Fruit fly (Drosophila melanogaster) whole organism, embryonic: ENCODE data around the gene Pdxk.

Experiments used
- Atf-2 ChIP-seq: fragments of 200-800 bp; sonication (Bioruptor generic); optimal IDR thresholded peaks from 2 replicates; lab custom pipeline; 2016; ENCODE audit warnings: missing biosample characterization, missing genetic modification characterization
- CG10462 ChIP-seq: fragments of 200-800 bp; sonication (Bioruptor generic); optimal IDR thresholded peaks from 2 replicates; lab custom pipeline; 2016; ENCODE audit warnings: missing biosample characterization, missing genetic modification characterization
- CG10565 ChIP-seq: fragments of 200-800 bp; sonication (Bioruptor generic); optimal IDR thresholded peaks from 3 replicates; lab custom pipeline; 2016; ENCODE audit warnings: missing biosample characterization, mild to moderate bottlenecking, missing genetic modification characterization
- CG11560 ChIP-seq: fragments of 200-800 bp; sonication (Bioruptor generic); IDR thresholded peaks from 3 replicates; pipeline ENCODE4 v1.3.6; 2022; ENCODE audit warnings: missing biosample characterization, missing genetic modification characterization
- CG12219 ChIP-seq: fragments of 200-800 bp; sonication (Bioruptor generic); optimal IDR thresholded peaks from 3 replicates; lab custom pipeline; 2018; ENCODE audit warnings: missing biosample characterization, mild to moderate bottlenecking, missing genetic modification characterization
- CG13296 ChIP-seq: fragments of 200-800 bp; sonication (Bioruptor generic); optimal IDR thresholded peaks from 3 replicates; lab custom pipeline; 2018; ENCODE audit warnings: missing biosample characterization, mild to moderate bottlenecking, missing genetic modification characterization
- CG17328 ChIP-seq: fragments of 200-800 bp; sonication (Bioruptor generic); IDR thresholded peaks from 2 replicates; pipeline ENCODE4 v1.3.6; 2022; ENCODE audit warnings: missing biosample characterization, missing genetic modification characterization
- CG18262 ChIP-seq: fragments of 200-800 bp; optimal IDR thresholded peaks from 3 replicates; lab custom pipeline; 2019; ENCODE audit warnings: missing biosample characterization, mild to moderate bottlenecking, missing genetic modification characterization, moderate library complexity
- CG18476 ChIP-seq: fragments of 200-800 bp; sonication (Bioruptor generic); optimal IDR thresholded peaks from 2 replicates; lab custom pipeline; 2016; ENCODE audit warnings: missing biosample characterization, mild to moderate bottlenecking, missing genetic modification characterization
- CG18599 ChIP-seq: fragments of 200-800 bp; sonication (Bioruptor generic); optimal IDR thresholded peaks from 3 replicates; lab custom pipeline; 2017; ENCODE audit warnings: missing biosample characterization, missing genetic modification characterization, mild to moderate bottlenecking, moderate library complexity, missing genetic modification reagents
- CG2120 ChIP-seq: fragments of 200-800 bp; sonication (Bioruptor generic); optimal IDR thresholded peaks from 3 replicates; lab custom pipeline; 2016; ENCODE audit warnings: missing biosample characterization, missing genetic modification characterization
- CG30431 ChIP-seq: fragments of 200-800 bp; sonication (Bioruptor generic); optimal IDR thresholded peaks from 2 replicates; lab custom pipeline; 2017; ENCODE audit warnings: missing biosample characterization, missing genetic modification characterization
- CG31365 ChIP-seq: fragments of 200-800 bp; sonication (Bioruptor generic); optimal IDR thresholded peaks from 2 replicates; lab custom pipeline; 2018; ENCODE audit warnings: missing biosample characterization, mild to moderate bottlenecking, missing genetic modification characterization
- CG32767 ChIP-seq: fragments of 200-800 bp; sonication (Bioruptor generic); IDR thresholded peaks from 2 replicates; pipeline ENCODE4 v1.3.6; 2022; ENCODE audit warnings: missing biosample characterization, missing genetic modification characterization
- CG32772 ChIP-seq: fragments of 200-800 bp; sonication (Bioruptor generic); IDR thresholded peaks from 2 replicates; pipeline ENCODE4 v1.3.6; 2022; ENCODE audit warnings: missing biosample characterization, missing genetic modification characterization
- CG5180 ChIP-seq: fragments of 200-800 bp; sonication (Bioruptor generic); optimal IDR thresholded peaks from 3 replicates; lab custom pipeline; 2017; ENCODE audit warnings: missing biosample characterization, missing genetic modification characterization, mild to moderate bottlenecking, moderate library complexity, missing genetic modification reagents
- CG6254 ChIP-seq: fragments of 200-800 bp; sonication (Bioruptor generic); optimal IDR thresholded peaks from 3 replicates; lab custom pipeline; 2017; ENCODE audit warnings: mild to moderate bottlenecking, missing biosample characterization, missing genetic modification reagents, missing genetic modification characterization
- CG6854 ChIP-seq: fragments of 200-800 bp; sonication (Bioruptor generic); optimal IDR thresholded peaks from 3 replicates; lab custom pipeline; 2017; ENCODE audit warnings: missing biosample characterization, mild to moderate bottlenecking, missing genetic modification characterization
- CG7963 ChIP-seq: fragments of 200-800 bp; sonication (Bioruptor generic); IDR thresholded peaks from 3 replicates; pipeline ENCODE4 v1.3.6; 2022; ENCODE audit warnings: missing biosample characterization, missing genetic modification characterization; ENCODE audit not compliant: partially characterized antibody
- CG8388 ChIP-seq: fragments of 200-800 bp; sonication (Bioruptor generic); optimal IDR thresholded peaks from 2 replicates; lab custom pipeline; 2019; ENCODE audit warnings: missing biosample characterization, mild to moderate bottlenecking, missing genetic modification characterization, moderate library complexity
- CG8478 ChIP-seq: fragments of >200 bp; optimal IDR thresholded peaks from 2 replicates; lab custom pipeline; 2018
- CG9817 ChIP-seq: fragments of 200-800 bp; sonication (Bioruptor generic); optimal IDR thresholded peaks from 2 replicates; lab custom pipeline; 2018; ENCODE audit warnings: missing biosample characterization, mild to moderate bottlenecking, missing genetic modification characterization, moderate library complexity
- CkIIα-i1 ChIP-seq: fragments of 200-800 bp; sonication (Bioruptor generic); IDR thresholded peaks from 2 replicates; pipeline ENCODE4 v1.3.6; 2022; ENCODE audit warnings: missing biosample characterization, missing genetic modification characterization
- Dek ChIP-seq: fragments of 200-800 bp; sonication (Bioruptor generic); optimal IDR thresholded peaks from 3 replicates; lab custom pipeline; 2019; ENCODE audit warnings: missing biosample characterization, mild to moderate bottlenecking, missing genetic modification characterization, moderate library complexity
- Dll ChIP-seq: fragments of 200-800 bp; sonication (Bioruptor generic); IDR thresholded peaks from 4 replicates; pipeline ENCODE4 v1.3.6; 2022; ENCODE audit warnings: missing biosample characterization, missing genetic modification characterization; ENCODE audit not compliant: partially characterized antibody
- Ets65A ChIP-seq: fragments of 200-800 bp; sonication (Bioruptor generic); peaks from one replicate; lab custom pipeline; 2016; ENCODE audit warnings: missing biosample characterization, missing genetic modification characterization
- Gug ChIP-seq: fragments of 200-800 bp; sonication (Bioruptor generic); IDR thresholded peaks from 4 replicates; pipeline ENCODE4 v1.3.6; 2022; ENCODE audit warnings: missing biosample characterization, missing genetic modification characterization
- HLH3B ChIP-seq: fragments of 200-800 bp; sonication (Bioruptor generic); IDR thresholded peaks from 2 replicates; pipeline ENCODE4 v1.3.6; 2022; ENCODE audit warnings: missing biosample characterization, missing genetic modification characterization
- Hr78 ChIP-seq, 2 experiments: fragments of 200-800 bp in 1 of 2; fragments of >200 bp in 1 of 2; sonication (Bioruptor generic) in 1 of 2; optimal IDR thresholded peaks; 2 replicates each; lab custom pipeline; 2017 to 2019; ENCODE audit warnings: missing biosample characterization in 2 of 2, missing genetic modification characterization in 2 of 2, mild to moderate bottlenecking in 1 of 2, moderate library complexity in 1 of 2
- Lpt ChIP-seq: fragments of >200 bp; optimal IDR thresholded peaks from 2 replicates; lab custom pipeline; 2018; ENCODE audit warnings: missing biosample characterization, missing genetic modification characterization
- NFAT ChIP-seq: fragments of 200-800 bp; sonication (Bioruptor generic); IDR thresholded peaks from 2 replicates; pipeline ENCODE4 v1.3.6; 2022; ENCODE audit warnings: missing biosample characterization, missing genetic modification characterization
- NK7.1 ChIP-seq: fragments of 200-800 bp; sonication (Bioruptor generic); optimal IDR thresholded peaks from 3 replicates; lab custom pipeline; 2016; ENCODE audit warnings: missing biosample characterization, missing genetic modification characterization
- Rx ChIP-seq: fragments of 200-800 bp; sonication (Bioruptor generic); IDR thresholded peaks from 2 replicates; pipeline ENCODE4 v1.3.6; 2022; ENCODE audit warnings: missing biosample characterization, missing genetic modification characterization
- al ChIP-seq: fragments of 200-800 bp; sonication (Bioruptor generic); IDR thresholded peaks from 2 replicates; pipeline ENCODE4 v1.3.6; 2022; ENCODE audit warnings: missing biosample characterization, missing genetic modification characterization
- amos ChIP-seq: fragments of 200-800 bp; sonication (Bioruptor generic); IDR thresholded peaks from 2 replicates; pipeline ENCODE4 v1.3.6; 2022; ENCODE audit warnings: missing biosample characterization, missing genetic modification characterization; ENCODE audit not compliant: partially characterized antibody
- cas ChIP-seq: fragments of 200-800 bp; sonication (Bioruptor generic); IDR thresholded peaks from 2 replicates; pipeline ENCODE4 v1.3.6; 2022; ENCODE audit warnings: missing biosample characterization, missing genetic modification characterization
- cato ChIP-seq: fragments of 200-800 bp; sonication (Bioruptor generic); optimal IDR thresholded peaks from 2 replicates; lab custom pipeline; 2016; ENCODE audit warnings: missing biosample characterization, missing genetic modification characterization, borderline replicate concordance
- dan ChIP-seq: fragments of 200-800 bp; sonication (Bioruptor generic); IDR thresholded peaks from 2 replicates; pipeline ENCODE4 v1.3.6; 2022; ENCODE audit warnings: missing biosample characterization, missing genetic modification characterization
- emc ChIP-seq: fragments of 200-800 bp; sonication (Bioruptor generic); optimal IDR thresholded peaks from 2 replicates; lab custom pipeline; 2016; ENCODE audit warnings: missing biosample characterization, missing genetic modification characterization
- en ChIP-seq: fragments of 200-800 bp; sonication (Bioruptor generic); optimal IDR thresholded peaks from 2 replicates; lab custom pipeline; 2016; ENCODE audit warnings: missing biosample characterization, missing genetic modification characterization
- gro ChIP-seq: fragments of 200-800 bp; sonication (Bioruptor generic); optimal IDR thresholded peaks from 2 replicates; lab custom pipeline; 2016; ENCODE audit warnings: missing biosample characterization, missing genetic modification characterization
- gt ChIP-seq: fragments of 200-800 bp; sonication (Bioruptor generic); IDR thresholded peaks from 2 replicates; pipeline ENCODE4 v1.3.6; 2022; ENCODE audit warnings: missing biosample characterization, missing genetic modification characterization
- jing ChIP-seq: fragments of 200-800 bp; sonication (Bioruptor generic); optimal IDR thresholded peaks from 2 replicates; lab custom pipeline; 2018; ENCODE audit warnings: missing biosample characterization, mild to moderate bottlenecking, missing genetic modification characterization
- luna ChIP-seq: fragments of 200-800 bp; sonication (Bioruptor generic); optimal IDR thresholded peaks from 2 replicates; lab custom pipeline; 2016; ENCODE audit warnings: missing biosample characterization, missing genetic modification characterization
- onecut ChIP-seq: fragments of 200-800 bp; sonication (Bioruptor generic); IDR thresholded peaks from 2 replicates; pipeline ENCODE4 v1.3.6; 2022; ENCODE audit warnings: missing biosample characterization, missing genetic modification characterization
- pan ChIP-seq, 4 experiments: fragments of >200 bp in 3 of 4; fragments of 200-800 bp in 1 of 4; sonication (Bioruptor generic) in 1 of 4; optimal IDR thresholded peaks in 3 of 4; IDR thresholded peaks in 1 of 4; 2 replicates each; pipeline versions ENCODE4 v1.3.6 to Lab custom; 2017 to 2022; ENCODE audit warnings: missing biosample characterization in 2 of 4, missing genetic modification characterization in 2 of 4, mixed read lengths in 1 of 4
- prd ChIP-seq, 3 experiments: fragments of >200 bp in 2 of 3; fragments of 200-800 bp in 1 of 3; sonication (Bioruptor generic) in 1 of 3; optimal IDR thresholded peaks in 2 of 3; IDR thresholded peaks in 1 of 3; 2 replicates in 2 of 3; 3 replicates in 1 of 3; pipeline versions ENCODE4 v1.3.6 to Lab custom; 2017 to 2022; ENCODE audit warnings: missing biosample characterization in 1 of 3, missing genetic modification characterization in 1 of 3
- stwl ChIP-seq: fragments of 200-800 bp; sonication (Bioruptor generic); optimal IDR thresholded peaks from 3 replicates; lab custom pipeline; 2018; ENCODE audit warnings: missing biosample characterization, mild to moderate bottlenecking, missing genetic modification characterization, moderate library complexity
- tgo ChIP-seq: fragments of 200-800 bp; sonication (Bioruptor generic); IDR thresholded peaks from 3 replicates; pipeline ENCODE4 v1.3.6; 2022; ENCODE audit warnings: missing biosample characterization, missing genetic modification characterization
- zen2 ChIP-seq: fragments of 200-800 bp; sonication (Bioruptor generic); IDR thresholded peaks from 3 replicates; pipeline ENCODE4 v1.3.6; 2022; ENCODE audit warnings: missing biosample characterization, missing genetic modification characterization; ENCODE audit not compliant: partially characterized antibody

Gene Pdxk

dm6 chr3L:9333745-9334382, 26.3 kb upstream of the Pdxk start, which contains the start of gene PGRP-LA (continued):
- no peak for TF ChIP-seq Ets65A (GFP tag; lab: Kevin White, UChicago)
- TF ChIP-seq Dek (tag; lab: Kevin White, UChicago) = no peak
- no peak; the same call in 1 of the 2 replicates for TF ChIP-seq CG17328 (GFP tag; lab: Robert Waterston, UW)
- TF ChIP-seq cas (GFP tag; lab: Robert Waterston, UW) = no peak
- TF ChIP-seq CG10565 = no peak
- TF ChIP-seq cato (GFP tag; lab: Kevin White, UChicago) = no peak
- no peak for TF ChIP-seq CG32772 (GFP tag; lab: Robert Waterston, UW)
- TF ChIP-seq CG32767 (GFP tag; lab: Robert Waterston, UW) = no peak
- peak; percentile 64; the same call in 1 of the 2 replicates for TF ChIP-seq NFAT (GFP tag; lab: Robert Waterston, UW)
- no peak for TF ChIP-seq gt (GFP tag; lab: Robert Waterston, UW)
- TF ChIP-seq zen2 = no peak
- TF ChIP-seq NK7.1 (GFP tag; lab: Kevin White, UChicago) = no peak
- no peak for TF ChIP-seq jing
- no peak for TF ChIP-seq CG6254 (GFP tag; lab: Kevin White, UChicago)
- no peak for TF ChIP-seq CG6854 (GFP tag; lab: Kevin White, UChicago)
- TF ChIP-seq CG18262 (tag; lab: Kevin White, UChicago) = no peak
- no peak for TF ChIP-seq Dll (GFP tag; lab: Robert Waterston, UW)
- no peak for TF ChIP-seq CG10462 (GFP tag; lab: Kevin White, UChicago)
- TF ChIP-seq CG2120 (GFP tag; lab: Kevin White, UChicago) = peak; percentile 28
- TF ChIP-seq CG9817 = peak; percentile 22
- TF ChIP-seq CkIIα-i1 (GFP tag; lab: Robert Waterston, UW) = no peak
- no peak for TF ChIP-seq gro (GFP tag; lab: Kevin White, UChicago)
- no peak for TF ChIP-seq emc (GFP tag; lab: Kevin White, UChicago)
- TF ChIP-seq luna = no peak
- no peak for TF ChIP-seq pan (optimal IDR thresholded peaks at IDR 0.05; lab: Kevin White, UChicago)
- TF ChIP-seq pan (GFP tag; optimal IDR thresholded peaks at IDR 0.05 in 1 of 2, IDR thresholded peaks at IDR 0.05 in 1 of 2) = peak in 1 of 2 experiments; percentile 52
- no peak for TF ChIP-seq al (GFP tag; lab: Robert Waterston, UW)
- TF ChIP-seq CG8478 = no peak
- TF ChIP-seq Lpt = no peak
- no peak for TF ChIP-seq CG8388 (GFP tag; lab: Kevin White, UChicago)
- TF ChIP-seq CG12219 (GFP tag; lab: Kevin White, UChicago) = no peak
- TF ChIP-seq Hr78 (GFP tag; optimal IDR thresholded peaks at IDR 0.05; lab: Kevin White, UChicago) = no peak
- TF ChIP-seq CG5180 (GFP tag; lab: Kevin White, UChicago) = no peak
- peak; percentile 52 for TF ChIP-seq onecut (GFP tag; lab: Robert Waterston, UW)
- no peak for TF ChIP-seq dan (GFP tag; lab: Robert Waterston, UW)
- TF ChIP-seq HLH3B = no peak
- TF ChIP-seq CG11560 (tag; lab: Robert Waterston, UW) = no peak
- peak; percentile 40; the same call in 1 of the 3 replicates for TF ChIP-seq tgo
- no peak for TF ChIP-seq prd (optimal IDR thresholded peaks at IDR 0.05; lab: Kevin White, UChicago)
- no peak for TF ChIP-seq prd (GFP tag; IDR thresholded peaks at IDR 0.05; lab: Robert Waterston, UW)
- TF ChIP-seq CG30431 (GFP tag; lab: Kevin White, UChicago) = no peak
- peak; percentile 38 for TF ChIP-seq CG13296 (GFP tag; lab: Kevin White, UChicago)
- no peak for TF ChIP-seq CG7963 (GFP tag; lab: Robert Waterston, UW)
- TF ChIP-seq Rx = no peak
- TF ChIP-seq Gug (GFP tag; lab: Robert Waterston, UW) = no peak
- no peak for TF ChIP-seq CG18476
- TF ChIP-seq amos = no peak
- TF ChIP-seq CG31365 (tag; lab: Kevin White, UChicago) = no peak
- TF ChIP-seq en (GFP tag; lab: Kevin White, UChicago) = no peak
- TF ChIP-seq stwl (tag; lab: Kevin White, UChicago) = no peak
- no peak for TF ChIP-seq CG18599
- TF ChIP-seq Atf-2 (GFP tag; lab: Kevin White, UChicago) = no peak
